Worm (Caenorhabditis elegans): Measurements from ENCODE around the gene Y39F10A.1.

- no peak for TF ChIP-seq aly-2 (tag; optimal IDR thresholded peaks at IDR 0.05)
- TF ChIP-seq ztf-11 (tag; optimal IDR thresholded peaks at IDR 0.05), result no peak
- no peak for TF ChIP-seq lin-11 (tag; optimal IDR thresholded peaks at IDR 0.05)
Observed at ce11 chrII:799700-800099, 24.6 kb downstream of the Y39F10A.1 start, which contains the start of gene F46F5.14.

Measured in whole organism, L2 larva.